Worm (Caenorhabditis elegans) whole organism, L4 larva: ENCODE data around the gene C35A11.2.

ENCODE experiments used
- D1046.2 ChIP-seq: fragments of 200-800 bp; sonication (Bioruptor generic); IDR thresholded peaks from 2 replicates; pipeline ENCODE4 v1.3.6; 2022; ENCODE audit warnings: missing genetic modification characterization, missing compliant biosample characterization
- F49E8.2 ChIP-seq: sonication (generic microtip); optimal IDR thresholded peaks from 2 replicates; lab custom pipeline; 2016; ENCODE audit warnings: missing compliant biosample characterization, mild to moderate bottlenecking, missing genetic modification characterization, borderline replicate concordance
- Y75B8A.6 ChIP-seq: fragments of 200-800 bp; sonication (Bioruptor generic); IDR thresholded peaks from 2 replicates; pipeline ENCODE4 v1.3.6; 2022; ENCODE audit warnings: missing genetic modification reagents, missing genetic modification characterization, missing compliant biosample characterization
- aha-1 ChIP-seq: fragments of 150-350 bp; peaks from one replicate; lab custom pipeline; 2014; ENCODE audit warnings: missing biosample characterization, missing genetic modification characterization
- attf-4 ChIP-seq: sonication (generic microtip); optimal IDR thresholded peaks from 3 replicates; lab custom pipeline; 2017; ENCODE audit warnings: missing biosample characterization, missing genetic modification characterization
- ceh-28 ChIP-seq: fragments of 150-350 bp; optimal IDR thresholded peaks from 2 replicates; lab custom pipeline; 2014; ENCODE audit warnings: missing biosample characterization, missing genetic modification reagents, missing genetic modification characterization
- cey-2 ChIP-seq: sonication (generic microtip); optimal IDR thresholded peaks from 3 replicates; lab custom pipeline; 2017; ENCODE audit warnings: missing genetic modification characterization, mild to moderate bottlenecking, missing compliant biosample characterization, antibody characterized with exemption, borderline replicate concordance; ENCODE audit not compliant: insufficient read depth
- daf-16 ChIP-seq, 3 experiments: sonication (generic microtip); optimal IDR thresholded peaks; 2 replicates each; lab custom pipeline; 2016 to 2017; ENCODE audit warnings: missing genetic modification characterization in 3 of 3, missing genetic modification reagents in 3 of 3, mild to moderate bottlenecking in 2 of 3, missing compliant biosample characterization in 2 of 3, missing biosample characterization in 1 of 3, moderate library complexity in 1 of 3
- dve-1 ChIP-seq: sonication (generic microtip); optimal IDR thresholded peaks from 2 replicates; lab custom pipeline; 2017; ENCODE audit warnings: antibody characterized with exemption, mild to moderate bottlenecking, missing genetic modification characterization, missing compliant biosample characterization; ENCODE audit not compliant: insufficient read depth
- fkh-10 ChIP-seq: fragments of 150-350 bp; optimal IDR thresholded peaks from 2 replicates; lab custom pipeline; 2014; ENCODE audit warnings: missing biosample characterization, missing genetic modification reagents, missing genetic modification characterization
- fos-1 ChIP-seq: fragments of 150-350 bp; optimal IDR thresholded peaks from 2 replicates; lab custom pipeline; 2014; ENCODE audit warnings: missing biosample characterization, missing genetic modification characterization
- lim-7 ChIP-seq: fragments of 200-800 bp; sonication (Bioruptor generic); IDR thresholded peaks from 2 replicates; pipeline ENCODE4 v1.3.6; 2022; ENCODE audit warnings: missing genetic modification characterization, missing compliant biosample characterization
- lin-1 ChIP-seq: fragments of 200-800 bp; sonication (Bioruptor generic); IDR thresholded peaks from 2 replicates; pipeline ENCODE4 v1.3.6; 2022; ENCODE audit warnings: missing genetic modification reagents, missing genetic modification characterization, missing compliant biosample characterization
- lin-13 ChIP-seq: fragments of 150-350 bp; optimal IDR thresholded peaks from 2 replicates; lab custom pipeline; 2014; ENCODE audit warnings: missing biosample characterization, missing genetic modification reagents, missing genetic modification characterization
- lin-29 ChIP-seq: fragments of 200-800 bp; sonication (Bioruptor generic); IDR thresholded peaks from 2 replicates; pipeline ENCODE4 v1.3.6; 2022; ENCODE audit warnings: missing genetic modification reagents, missing genetic modification characterization, missing compliant biosample characterization
- lir-3 ChIP-seq: sonication (generic microtip); optimal IDR thresholded peaks from 2 replicates; lab custom pipeline; 2016; ENCODE audit warnings: mild to moderate bottlenecking, missing genetic modification characterization, missing compliant biosample characterization
- mxl-3 ChIP-seq: fragments of 200-800 bp; sonication (Bioruptor generic); optimal IDR thresholded peaks from 2 replicates; lab custom pipeline; 2018; ENCODE audit warnings: mild to moderate bottlenecking, missing genetic modification characterization, missing compliant biosample characterization
- nhr-111 ChIP-seq: fragments of 200-800 bp; sonication (Bioruptor generic); optimal IDR thresholded peaks from 2 replicates; lab custom pipeline; 2018; ENCODE audit warnings: mild to moderate bottlenecking, missing genetic modification characterization, missing compliant biosample characterization
- nhr-237 ChIP-seq: sonication (generic microtip); optimal IDR thresholded peaks from 2 replicates; lab custom pipeline; 2017; ENCODE audit warnings: missing biosample characterization, missing genetic modification characterization
- nhr-25 ChIP-seq: sonication (generic microtip); optimal IDR thresholded peaks from 2 replicates; lab custom pipeline; 2017; ENCODE audit warnings: missing genetic modification characterization, mild to moderate bottlenecking, missing compliant biosample characterization, antibody characterized with exemption, moderate library complexity, borderline replicate concordance; ENCODE audit not compliant: insufficient read depth
- nhr-48 ChIP-seq: sonication (generic microtip); optimal IDR thresholded peaks from 2 replicates; lab custom pipeline; 2016; ENCODE audit warnings: mild to moderate bottlenecking, missing genetic modification characterization, missing compliant biosample characterization
- nhr-6 ChIP-seq: fragments of 150-350 bp; optimal IDR thresholded peaks from 2 replicates; lab custom pipeline; 2014; ENCODE audit warnings: missing biosample characterization, missing genetic modification characterization
- nhr-77 ChIP-seq: fragments of 150-350 bp; optimal IDR thresholded peaks from 2 replicates; lab custom pipeline; 2014; ENCODE audit warnings: missing biosample characterization, missing genetic modification characterization
- saeg-2 ChIP-seq: fragments of 200-800 bp; sonication (Bioruptor generic); IDR thresholded peaks from 2 replicates; pipeline ENCODE4 v1.3.6; 2022; ENCODE audit warnings: missing genetic modification reagents, missing genetic modification characterization, missing compliant biosample characterization
- skn-1 ChIP-seq: fragments of 150-350 bp; optimal IDR thresholded peaks from 2 replicates; lab custom pipeline; 2014; ENCODE audit warnings: missing biosample characterization, missing genetic modification characterization
- snpc-1.2 ChIP-seq: fragments of 200-800 bp; sonication (Bioruptor generic); IDR thresholded peaks from 2 replicates; pipeline ENCODE4 v1.3.6; 2022; ENCODE audit warnings: missing genetic modification reagents, missing genetic modification characterization, missing compliant biosample characterization
- snpc-4 ChIP-seq: fragments of 150-350 bp; optimal IDR thresholded peaks from 2 replicates; lab custom pipeline; 2014; ENCODE audit warnings: missing biosample characterization, missing genetic modification characterization
- tag-97 ChIP-seq: fragments of 200-800 bp; sonication (Bioruptor generic); IDR thresholded peaks from 2 replicates; pipeline ENCODE4 v1.3.6; 2022; ENCODE audit warnings: missing genetic modification characterization, missing compliant biosample characterization
- unc-62 ChIP-seq, 3 experiments: fragments of 150-350 bp in 1 of 3; sonication (generic microtip); optimal IDR thresholded peaks in 2 of 3; peaks in 1 of 3; 1 replicate in 1 of 3; 2 replicates in 2 of 3; lab custom pipeline; 2014 to 2017; ENCODE audit warnings: missing biosample characterization in 3 of 3, missing genetic modification characterization in 3 of 3, missing genetic modification reagents in 3 of 3, missing genotype in 1 of 3
- zfp-2 ChIP-seq: sonication (generic microtip); optimal IDR thresholded peaks from 2 replicates; lab custom pipeline; 2016; ENCODE audit warnings: mild to moderate bottlenecking, missing genetic modification characterization, missing compliant biosample characterization
- zfp-3 ChIP-seq: fragments of 200-800 bp; sonication (Bioruptor generic); conservative IDR thresholded peaks from 2 replicates; pipeline ENCODE4 v1.3.6; 2022; ENCODE audit warnings: missing genetic modification reagents, missing genetic modification characterization, missing compliant biosample characterization
- zip-11 ChIP-seq: fragments of 200-800 bp; sonication (Bioruptor generic); IDR thresholded peaks from 2 replicates; pipeline ENCODE4 v1.3.6; 2022; ENCODE audit warnings: missing genetic modification characterization, missing compliant biosample characterization

C35A11.2 gene

DNA sequence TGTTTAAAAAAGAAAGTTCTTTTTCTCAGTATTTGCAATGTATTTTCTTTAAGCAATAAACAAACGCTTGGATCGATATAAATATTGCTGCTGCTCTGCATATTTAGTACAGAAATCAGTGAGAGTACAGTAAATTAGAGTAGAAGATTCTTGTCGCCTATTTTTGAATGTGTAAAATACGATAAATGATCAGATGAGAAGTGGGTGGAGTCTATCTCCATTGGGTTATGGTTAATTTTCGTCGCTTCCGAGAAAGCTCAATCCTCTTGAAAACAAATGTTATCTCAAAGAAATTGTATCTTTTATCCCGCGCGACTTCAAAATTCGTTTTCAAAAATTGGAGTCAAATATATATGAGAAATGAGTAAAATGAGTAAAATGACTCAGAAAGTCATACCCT, 27.3 kb upstream of the C35A11.2 start, which contains the start of gene nhr-216:
Gene nhr-216 (minus strand): TSS at position 101 of the 400 bp plus-strand sequence.
- no peak for TF ChIP-seq snpc-1.2 (GFP tag; lab: Robert Waterston, UW)
- no peak for TF ChIP-seq ceh-28 (tag; lab: Kevin White, UChicago)
- peak; percentile 71 for TF ChIP-seq aha-1 (tag; lab: Kevin White, UChicago)
- TF ChIP-seq, all 104 proteins: peak for 1

DNA sequence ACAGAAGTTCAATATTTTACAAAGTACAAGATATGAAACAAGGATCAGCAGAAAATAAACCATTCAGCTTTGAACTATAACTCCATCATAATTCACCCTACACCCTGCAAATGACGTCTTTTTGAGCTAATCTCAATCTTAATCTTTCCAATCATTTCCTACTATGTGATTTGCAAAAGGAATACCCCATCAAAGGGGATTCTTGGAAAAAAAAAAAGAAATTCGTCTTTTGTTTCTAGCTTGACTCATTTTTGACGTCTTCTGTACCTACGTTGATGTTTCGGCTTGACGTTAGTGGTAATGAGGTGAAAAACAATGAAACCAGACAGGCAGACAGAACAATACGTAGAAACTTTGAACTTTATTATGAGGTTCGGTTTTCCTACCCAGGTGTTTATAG, 23.9 kb upstream of the C35A11.2 start:
- no peak for TF ChIP-seq tag-97 (GFP tag; lab: Robert Waterston, UW)
- no peak for TF ChIP-seq fos-1
- no peak for TF ChIP-seq nhr-111 (GFP tag; lab: Kevin White, UChicago)
- no peak for TF ChIP-seq zfp-2
- no peak for TF ChIP-seq nhr-25 (tag; lab: Kevin White, UChicago)
- no peak for TF ChIP-seq zip-11
- no peak for TF ChIP-seq D1046.2
- no peak for TF ChIP-seq dve-1 (tag; lab: Kevin White, UChicago)
- no peak for TF ChIP-seq nhr-77
- TF ChIP-seq attf-4 (tag; lab: Kevin White, UChicago): no peak
- no peak for TF ChIP-seq F49E8.2
- no peak for TF ChIP-seq lin-1 (GFP tag; lab: Robert Waterston, UW)
- TF ChIP-seq daf-16 (GFP tag; optimal IDR thresholded peaks at IDR 0.05; lab: Kevin White, UChicago): no peak
- no peak for TF ChIP-seq daf-16 (tag; optimal IDR thresholded peaks at IDR 0.05; lab: Kevin White, UChicago)
- no peak for TF ChIP-seq lin-29 (GFP tag; lab: Robert Waterston, UW)
- TF ChIP-seq nhr-237 (tag; lab: Kevin White, UChicago): no peak
- TF ChIP-seq nhr-48: no peak
- no peak for TF ChIP-seq unc-62 (GFP tag; optimal IDR thresholded peaks at IDR 0.05 in 1 of 2; lab: Kevin White, UChicago)
- TF ChIP-seq unc-62 (tag; optimal IDR thresholded peaks at IDR 0.05; lab: Kevin White, UChicago): no peak
- TF ChIP-seq nhr-6 (tag; lab: Kevin White, UChicago): no peak
- TF ChIP-seq Y75B8A.6: no peak
- TF ChIP-seq, all 104 proteins: peak for 0

DNA sequence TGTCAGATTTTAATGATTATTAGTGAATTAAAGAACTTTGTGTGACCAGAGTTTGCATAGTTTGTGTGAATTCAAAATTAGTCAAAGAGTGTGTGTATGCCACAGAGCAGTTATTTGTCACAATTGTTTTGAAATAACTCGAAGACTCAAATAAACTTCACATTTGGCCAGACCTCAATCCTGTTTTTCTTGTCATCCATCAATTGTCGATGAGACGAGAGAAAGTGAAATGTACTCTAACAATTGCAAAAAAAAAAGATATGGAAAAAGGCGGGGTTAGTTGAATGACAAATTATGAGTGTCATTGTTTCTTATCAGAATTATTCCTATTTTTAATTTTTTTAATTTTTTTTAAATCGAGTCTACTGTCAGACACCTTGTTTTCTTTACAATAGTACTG, 21.2 kb upstream of the C35A11.2 start, which contains the start of gene T09D3.8:
Gene T09D3.8 (plus strand): TSS at position 301 of the 400 bp plus-strand sequence.
- TF ChIP-seq zfp-3 (GFP tag; lab: Robert Waterston, UW) (no peak), attf-4 (tag; lab: Kevin White, UChicago) (no peak), skn-1 (tag; lab: Kevin White, UChicago) (no peak), fkh-10 (no peak), snpc-4 (no peak), mxl-3 (GFP tag; lab: Kevin White, UChicago) (no peak), lir-3 (tag; lab: Kevin White, UChicago) (no peak), lim-7 (GFP tag; lab: Robert Waterston, UW) (no peak), cey-2 (tag; lab: Kevin White, UChicago) (no peak)

DNA sequence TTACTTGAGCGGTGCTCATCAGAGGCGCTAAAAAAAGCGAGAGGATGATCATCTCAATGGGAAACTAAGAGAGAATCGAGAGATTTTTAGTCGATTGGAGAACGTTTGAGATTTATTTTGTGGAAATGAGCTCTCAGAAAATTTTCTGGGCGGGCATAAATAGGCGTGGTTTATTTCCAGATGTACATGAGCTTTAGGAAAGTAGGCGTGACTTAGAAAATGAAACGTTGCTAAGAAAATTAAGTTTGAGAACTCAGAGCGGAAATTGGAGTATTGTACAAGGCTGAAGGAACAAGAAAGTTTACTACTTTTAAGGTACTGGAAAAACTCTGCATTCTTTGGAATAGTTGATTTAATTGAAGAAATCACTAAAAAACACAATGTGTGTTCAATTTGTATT, 17.3 kb upstream of the C35A11.2 start, which contains the start of gene T09D3.9:
Gene T09D3.9 (minus strand): TSS at position 101 of the 400 bp plus-strand sequence.
- TF ChIP-seq saeg-2 (GFP tag; lab: Robert Waterston, UW): no peak
- peak; percentile 2 for TF ChIP-seq aha-1 (tag; lab: Kevin White, UChicago)
- TF ChIP-seq, all 104 proteins: peak for 1

DNA sequence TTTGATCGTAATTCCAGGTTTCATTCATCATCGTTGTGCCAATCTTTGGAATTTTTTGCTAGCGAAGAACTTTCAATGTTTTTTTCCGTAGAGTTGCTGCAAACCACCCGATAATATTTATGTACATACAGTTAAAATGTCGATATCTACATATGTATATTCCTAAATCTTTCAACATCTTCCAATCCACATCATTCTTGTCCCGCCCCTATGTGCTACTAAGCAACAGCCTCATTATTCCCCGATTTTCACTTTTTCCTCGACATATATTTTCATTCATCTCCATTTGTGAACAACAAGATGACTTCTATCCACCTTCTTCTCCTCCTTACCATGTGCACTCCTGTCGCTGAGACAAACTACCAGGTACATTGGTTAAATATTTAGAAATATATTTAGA, 14.0 kb upstream of the C35A11.2 start, which contains the start of gene C35A11.3:
Gene C35A11.3 (plus strand): TSS at position 301 of the 400 bp plus-strand sequence.
- no peak for TF ChIP-seq fkh-10
- TF ChIP-seq lin-13 (GFP tag; lab: Kevin White, UChicago): no peak
- TF ChIP-seq, all 104 proteins: peak for 0
